Fruit fly (Drosophila melanogaster): ENCODE results near the gene Cpr35B.

Gene Cpr35B

dm6 chr2L:14410331-14410730 lies 14.7 kb downstream of the Cpr35B start (continued):
- no peak for TF ChIP-seq ind (GFP tag; optimal IDR thresholded peaks at IDR 0.05)
- no peak for TF ChIP-seq chif (GFP tag; optimal IDR thresholded peaks at IDR 0.05)
- TF ChIP-seq Deaf1 (tag; optimal IDR thresholded peaks at IDR 0.05) = peak; percentile 69
- TF ChIP-seq CG32767 (GFP tag; IDR thresholded peaks at IDR 0.05) = peak; percentile 11; the same call in 1 of the 2 replicates
- TF ChIP-seq CG8944 (GFP tag; optimal IDR thresholded peaks at IDR 0.05) = no peak
- TF ChIP-seq Oli (tag; optimal IDR thresholded peaks at IDR 0.05) = no peak
- peak; percentile 58; the same call in 1 of the 2 replicates for TF ChIP-seq CG32532 (GFP tag; IDR thresholded peaks at IDR 0.05)
- peak; percentile 6 for TF ChIP-seq Hey (tag; optimal IDR thresholded peaks at IDR 0.05)
- TF ChIP-seq CG15073 (GFP tag; optimal IDR thresholded peaks at IDR 0.05) = no peak
- TF ChIP-seq ftz-f1 (GFP tag; optimal IDR thresholded peaks at IDR 0.05) = no peak
- TF ChIP-seq Bgb (GFP tag; IDR thresholded peaks at IDR 0.05; ENCODE audit: partially characterized antibody) = peak; percentile 10; the same call in 1 of the 2 replicates
- TF ChIP-seq stc (GFP tag; IDR thresholded peaks at IDR 0.05) = no peak
- TF ChIP-seq CG3065 (GFP tag; optimal IDR thresholded peaks at IDR 0.05) = no peak
- TF ChIP-seq D (optimal IDR thresholded peaks at IDR 0.05) = no peak
- TF ChIP-seq D (GFP tag; optimal IDR thresholded peaks at IDR 0.05) = no peak
- no peak for TF ChIP-seq CG8290 (GFP tag; optimal IDR thresholded peaks at IDR 0.05)
- TF ChIP-seq CG8290 (tag; optimal IDR thresholded peaks at IDR 0.05) = peak in 1 of 2 experiments; percentile 54
- TF ChIP-seq CG7786 (GFP tag; optimal IDR thresholded peaks at IDR 0.05) = no peak
- TF ChIP-seq bigmax (GFP tag; optimal IDR thresholded peaks at IDR 0.05) = no peak
- TF ChIP-seq oc (tag; optimal IDR thresholded peaks at IDR 0.05) = peak; percentile 67
- TF ChIP-seq CG6791 (GFP tag; IDR thresholded peaks at IDR 0.05; ENCODE audit: partially characterized antibody) = 0 out of 3 replicates have a peak, but pooled peaks have one; percentile 11
- no peak for TF ChIP-seq psq (GFP tag; optimal IDR thresholded peaks at IDR 0.05)
- TF ChIP-seq CG16813 (GFP tag; IDR thresholded peaks at IDR 0.05; ENCODE audit: partially characterized antibody) = no peak
- no peak for TF ChIP-seq slp2 (GFP tag; optimal IDR thresholded peaks at IDR 0.05)
- TF ChIP-seq Nf-YA (GFP tag; IDR thresholded peaks at IDR 0.05) = peak; percentile 91
- no peak for TF ChIP-seq H2.0 (GFP tag; IDR thresholded peaks at IDR 0.05)
- no peak; the same call in 1 of the 2 replicates for TF ChIP-seq amos (GFP tag; IDR thresholded peaks at IDR 0.05; ENCODE audit: partially characterized antibody)
- TF ChIP-seq lab (GFP tag; optimal IDR thresholded peaks at IDR 0.05) = peak; percentile 41
- TF ChIP-seq rib (GFP tag; IDR thresholded peaks at IDR 0.05) = peak; percentile 58; the same call in 1 of the 2 replicates
- peak; percentile 41 for TF ChIP-seq sens (GFP tag)
- peak; percentile 91 for TF ChIP-seq chinmo (GFP tag; IDR thresholded peaks at IDR 0.05; ENCODE audit: partially characterized antibody)
- no peak for TF ChIP-seq CG34422 (GFP tag; IDR thresholded peaks at IDR 0.05)
- TF ChIP-seq bbx (GFP tag; IDR thresholded peaks at IDR 0.05; ENCODE audit: partially characterized antibody) = peak; percentile 56
- peak; percentile 33 for TF ChIP-seq sna (GFP tag; IDR thresholded peaks at IDR 0.05; ENCODE audit: partially characterized antibody)
- no peak for TF ChIP-seq CG7839 (tag; optimal IDR thresholded peaks at IDR 0.05)
- TF ChIP-seq so (GFP tag; IDR thresholded peaks at IDR 0.05) = peak; percentile 68; the same call in 1 of the 3 replicates
- no peak for TF ChIP-seq luna (GFP tag; optimal IDR thresholded peaks at IDR 0.05)
- TF ChIP-seq crol (GFP tag; IDR thresholded peaks at IDR 0.05) = 0 out of 2 replicates have a peak, but pooled peaks have one; percentile 34
- TF ChIP-seq lov (optimal IDR thresholded peaks at IDR 0.05) = no peak
- TF ChIP-seq lov (GFP tag; IDR thresholded peaks at IDR 0.05) = 0 out of 3 replicates have a peak, but pooled peaks have one; percentile 64
- TF ChIP-seq ci (GFP tag; IDR thresholded peaks at IDR 0.05) = peak; percentile 77
- TF ChIP-seq Atf6 (GFP tag; IDR thresholded peaks at IDR 0.05) = peak; percentile 39; the same call in 1 of the 2 replicates
- no peak for TF ChIP-seq CG8388 (GFP tag; optimal IDR thresholded peaks at IDR 0.05)
- no peak for TF ChIP-seq schlank (tag; optimal IDR thresholded peaks at IDR 0.05)
- peak; percentile 18; the same call in 1 of the 2 replicates for TF ChIP-seq CG13287 (GFP tag; IDR thresholded peaks at IDR 0.05; ENCODE audit: partially characterized antibody)
- peak; percentile 98 for TF ChIP-seq sr (GFP tag; IDR thresholded peaks at IDR 0.05)
- TF ChIP-seq Aef1 (GFP tag; IDR thresholded peaks at IDR 0.05) = peak; percentile 81
- TF ChIP-seq Adf1 (GFP tag; IDR thresholded peaks at IDR 0.05) = peak; percentile 78

All from whole organism, embryonic.